Fruit fly (Drosophila melanogaster): Measurements from ENCODE around the gene CG4766.

DNA sequence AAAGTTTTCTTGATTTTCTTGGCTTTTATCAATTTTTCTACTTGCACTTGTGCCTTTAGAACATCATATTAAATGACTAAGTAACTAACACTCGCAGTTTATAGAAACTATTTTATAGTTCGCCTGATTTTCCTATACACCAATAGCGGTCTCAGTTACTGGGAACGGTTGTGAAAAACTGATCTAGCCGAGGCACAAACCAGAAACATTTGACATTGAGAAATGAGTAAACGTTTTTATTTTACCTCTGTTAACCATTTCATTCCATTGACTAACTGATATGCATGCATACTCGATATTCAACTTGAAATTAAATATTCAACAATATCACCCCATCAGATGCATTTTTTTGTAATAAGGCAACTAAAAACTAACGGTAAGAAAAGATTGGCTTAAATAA lies 34.8 kb upstream of the CG4766 start:
- TF ChIP-seq CTCF (optimal IDR thresholded peaks at IDR 0.05) (peak; percentile 32 to 72), CG8478 (optimal IDR thresholded peaks at IDR 0.05) (no peak)

Measured in S2 (cell line).